Fruit fly (Drosophila melanogaster) whole organism, embryonic: Measurements from ENCODE around the gene btv.

Source experiments
- ATbp ChIP-seq: fragments of 200-800 bp; sonication (Bioruptor generic); optimal IDR thresholded peaks from 2 replicates; lab custom pipeline; 2017; ENCODE audit warnings: missing biosample characterization, mild to moderate bottlenecking, missing genetic modification characterization, missing genetic modification reagents
- Ada2b ChIP-seq: fragments of 200-800 bp; sonication (Bioruptor generic); IDR thresholded peaks from 2 replicates; pipeline ENCODE4 v1.3.6; 2022; ENCODE audit warnings: missing biosample characterization, missing genetic modification characterization
- Adf1 ChIP-seq: fragments of 200-800 bp; sonication (Bioruptor generic); IDR thresholded peaks from 2 replicates; pipeline ENCODE4 v1.3.6; 2022; ENCODE audit warnings: missing biosample characterization, missing genetic modification characterization
- CG10209 ChIP-seq: fragments of 200-800 bp; sonication (Bioruptor generic); optimal IDR thresholded peaks from 3 replicates; lab custom pipeline; 2017; ENCODE audit warnings: missing biosample characterization, mild to moderate bottlenecking, missing genetic modification characterization, missing genetic modification reagents
- CG10959 ChIP-seq: fragments of 200-800 bp; sonication (Bioruptor generic); IDR thresholded peaks from 2 replicates; pipeline ENCODE4 v1.3.6; 2022; ENCODE audit warnings: missing biosample characterization, missing genetic modification characterization
- CG13296 ChIP-seq: fragments of 200-800 bp; sonication (Bioruptor generic); optimal IDR thresholded peaks from 3 replicates; lab custom pipeline; 2018; ENCODE audit warnings: missing biosample characterization, mild to moderate bottlenecking, missing genetic modification characterization
- CG13424 ChIP-seq: fragments of 200-800 bp; sonication (Bioruptor generic); optimal IDR thresholded peaks from 2 replicates; lab custom pipeline; 2019; ENCODE audit warnings: missing biosample characterization, mild to moderate bottlenecking, missing genetic modification characterization, moderate library complexity
- CG14014 ChIP-seq: fragments of 200-800 bp; sonication (Bioruptor generic); IDR thresholded peaks from 2 replicates; pipeline ENCODE4 v1.3.6; 2022; ENCODE audit warnings: missing biosample characterization, missing genetic modification characterization
- CG16813 ChIP-seq: fragments of 200-800 bp; sonication (Bioruptor generic); IDR thresholded peaks from 3 replicates; pipeline ENCODE4 v1.3.6; 2022; ENCODE audit warnings: missing biosample characterization, missing genetic modification characterization; ENCODE audit not compliant: partially characterized antibody
- CG18476 ChIP-seq: fragments of 200-800 bp; sonication (Bioruptor generic); optimal IDR thresholded peaks from 2 replicates; lab custom pipeline; 2016; ENCODE audit warnings: missing biosample characterization, mild to moderate bottlenecking, missing genetic modification characterization
- CG2889 ChIP-seq: fragments of 200-800 bp; sonication (Bioruptor generic); IDR thresholded peaks from 3 replicates; pipeline ENCODE4 v1.3.6; 2022; ENCODE audit warnings: missing biosample characterization, missing genetic modification characterization
- CG4424 ChIP-seq: fragments of 200-800 bp; sonication (Bioruptor generic); optimal IDR thresholded peaks from 3 replicates; lab custom pipeline; 2016; ENCODE audit warnings: missing biosample characterization, missing genetic modification characterization
- CG4707 ChIP-seq: fragments of 200-800 bp; sonication (Bioruptor generic); optimal IDR thresholded peaks from 2 replicates; lab custom pipeline; 2018; ENCODE audit warnings: missing biosample characterization, mild to moderate bottlenecking, missing genetic modification characterization, moderate library complexity
- CG4854 ChIP-seq: fragments of 200-800 bp; sonication (Bioruptor generic); optimal IDR thresholded peaks from 2 replicates; lab custom pipeline; 2016; ENCODE audit warnings: missing biosample characterization, missing genetic modification characterization, inconsistent platforms
- CG5180 ChIP-seq: fragments of 200-800 bp; sonication (Bioruptor generic); optimal IDR thresholded peaks from 3 replicates; lab custom pipeline; 2017; ENCODE audit warnings: missing biosample characterization, missing genetic modification characterization, mild to moderate bottlenecking, moderate library complexity, missing genetic modification reagents
- CG6272 ChIP-seq: fragments of 200-800 bp; sonication (Bioruptor generic); IDR thresholded peaks from 2 replicates; pipeline ENCODE4 v1.3.6; 2022; ENCODE audit warnings: missing biosample characterization, missing genetic modification characterization
- CG8478 ChIP-seq: fragments of >200 bp; optimal IDR thresholded peaks from 2 replicates; lab custom pipeline; 2018
- CG9437 ChIP-seq: fragments of 200-800 bp; sonication (Bioruptor generic); optimal IDR thresholded peaks from 2 replicates; lab custom pipeline; 2018; ENCODE audit warnings: missing biosample characterization, mild to moderate bottlenecking, missing genetic modification characterization
- CTCF ChIP-seq: fragments of 200-800 bp; sonication (Bioruptor generic); optimal IDR thresholded peaks from 2 replicates; lab custom pipeline; 2017; ENCODE audit warnings: missing biosample characterization, mild to moderate bottlenecking, missing genetic modification characterization, moderate library complexity
- Fer1 ChIP-seq: fragments of 200-800 bp; sonication (Bioruptor generic); optimal IDR thresholded peaks from 2 replicates; lab custom pipeline; 2017; ENCODE audit warnings: missing biosample characterization, mild to moderate bottlenecking, missing genetic modification characterization
- HmgZ ChIP-seq: fragments of 200-800 bp; sonication (Bioruptor generic); optimal IDR thresholded peaks from 2 replicates; lab custom pipeline; 2018; ENCODE audit warnings: missing biosample characterization, mild to moderate bottlenecking, missing genetic modification characterization
- Oaz ChIP-seq: fragments of 200-800 bp; sonication (Bioruptor generic); IDR thresholded peaks from 2 replicates; pipeline ENCODE4 v1.3.6; 2022; ENCODE audit warnings: missing biosample characterization, missing genetic modification characterization
- Rfx ChIP-seq: fragments of 200-800 bp; sonication (Bioruptor generic); IDR thresholded peaks from 2 replicates; pipeline ENCODE4 v1.3.6; 2022; ENCODE audit warnings: missing biosample characterization, missing genetic modification characterization
- Sin3A ChIP-seq: fragments of >200 bp; optimal IDR thresholded peaks from 2 replicates; lab custom pipeline; 2018
- Sry-δ ChIP-seq: fragments of 200-800 bp; sonication (Bioruptor generic); optimal IDR thresholded peaks from 2 replicates; lab custom pipeline; 2016; ENCODE audit warnings: missing biosample characterization, missing genetic modification characterization
- Stat92E ChIP-seq, 3 experiments: fragments of >200 bp in 2 of 3; fragments of 200-800 bp in 1 of 3; sonication (Bioruptor generic) in 1 of 3; optimal IDR thresholded peaks; 2 replicates each; lab custom pipeline; 2017 to 2019; ENCODE audit warnings: missing biosample characterization in 3 of 3, missing genetic modification characterization in 3 of 3, mild to moderate bottlenecking in 1 of 3, moderate library complexity in 1 of 3
- Usf ChIP-seq: fragments of 200-800 bp; sonication (Bioruptor generic); optimal IDR thresholded peaks from 2 replicates; lab custom pipeline; 2017; ENCODE audit warnings: missing genotype, missing biosample characterization, missing genetic modification characterization
- ato ChIP-seq: fragments of 200-800 bp; sonication (Bioruptor generic); IDR thresholded peaks from 2 replicates; pipeline ENCODE4 v1.3.6; 2022; ENCODE audit warnings: missing biosample characterization, missing genetic modification characterization; ENCODE audit not compliant: partially characterized antibody
- chinmo ChIP-seq: fragments of 200-800 bp; sonication (Bioruptor generic); IDR thresholded peaks from 4 replicates; pipeline ENCODE4 v1.3.6; 2022; ENCODE audit warnings: missing biosample characterization, missing genetic modification characterization; ENCODE audit not compliant: partially characterized antibody
- corto ChIP-seq: fragments of 200-800 bp; sonication (Bioruptor generic); optimal IDR thresholded peaks from 2 replicates; lab custom pipeline; 2016; ENCODE audit warnings: missing biosample characterization, mild to moderate bottlenecking, missing genetic modification characterization, moderate library complexity
- dpn ChIP-seq, 2 experiments: fragments of 200-800 bp; sonication (Bioruptor generic); optimal IDR thresholded peaks; 3 replicates each; lab custom pipeline; 2016; ENCODE audit warnings: missing biosample characterization in 2 of 2, missing genetic modification characterization in 2 of 2
- eve ChIP-seq, 2 experiments: fragments of >200 bp; optimal IDR thresholded peaks; 2 replicates each; lab custom pipeline; 2017; ENCODE audit warnings: missing biosample characterization in 2 of 2, missing genetic modification characterization in 2 of 2
- h ChIP-seq: fragments of >200 bp; optimal IDR thresholded peaks from 2 replicates; lab custom pipeline; 2017
- lov ChIP-seq, 2 experiments: fragments of 200-800 bp in 1 of 2; fragments of >200 bp in 1 of 2; sonication (Bioruptor generic) in 1 of 2; IDR thresholded peaks in 1 of 2; optimal IDR thresholded peaks in 1 of 2; 2 replicates in 1 of 2; 3 replicates in 1 of 2; pipeline versions ENCODE4 v1.3.6 to Lab custom; 2017 to 2022; ENCODE audit warnings: missing biosample characterization in 1 of 2, missing genetic modification characterization in 1 of 2
- mirr ChIP-seq: fragments of 200-800 bp; sonication (Bioruptor generic); optimal IDR thresholded peaks from 3 replicates; lab custom pipeline; 2018; ENCODE audit warnings: missing biosample characterization, mild to moderate bottlenecking, missing genetic modification characterization
- nom ChIP-seq: fragments of 200-800 bp; sonication (Bioruptor generic); optimal IDR thresholded peaks from 2 replicates; lab custom pipeline; 2017; ENCODE audit warnings: missing biosample characterization, missing genetic modification characterization, mild to moderate bottlenecking, moderate library complexity, missing genetic modification reagents
- prd ChIP-seq, 3 experiments: fragments of >200 bp in 2 of 3; fragments of 200-800 bp in 1 of 3; sonication (Bioruptor generic) in 1 of 3; optimal IDR thresholded peaks in 2 of 3; IDR thresholded peaks in 1 of 3; 2 replicates in 2 of 3; 3 replicates in 1 of 3; pipeline versions ENCODE4 v1.3.6 to Lab custom; 2017 to 2022; ENCODE audit warnings: missing biosample characterization in 1 of 3, missing genetic modification characterization in 1 of 3
- pros ChIP-seq: fragments of 200-800 bp; sonication (Bioruptor generic); optimal IDR thresholded peaks from 3 replicates; lab custom pipeline; 2019; ENCODE audit warnings: missing biosample characterization, mild to moderate bottlenecking, missing genetic modification characterization, moderate library complexity
- rib ChIP-seq: fragments of 200-800 bp; sonication (Bioruptor generic); IDR thresholded peaks from 2 replicates; pipeline ENCODE4 v1.3.6; 2022; ENCODE audit warnings: missing biosample characterization, missing genetic modification characterization
- sens-2 ChIP-seq: fragments of 200-800 bp; sonication (Bioruptor generic); IDR thresholded peaks from 2 replicates; pipeline ENCODE4 v1.3.6; 2022; ENCODE audit warnings: missing biosample characterization, missing genetic modification characterization
- zen ChIP-seq: fragments of 200-800 bp; sonication (Bioruptor generic); optimal IDR thresholded peaks from 3 replicates; lab custom pipeline; 2018; ENCODE audit warnings: missing biosample characterization, mild to moderate bottlenecking, missing genetic modification characterization, moderate library complexity
- zf30C ChIP-seq: fragments of 200-800 bp; sonication (Bioruptor generic); optimal IDR thresholded peaks from 3 replicates; lab custom pipeline; 2018; ENCODE audit warnings: missing biosample characterization, mild to moderate bottlenecking, missing genetic modification characterization
- zfh1 ChIP-seq: fragments of 200-800 bp; sonication (Bioruptor generic); IDR thresholded peaks from 3 replicates; pipeline ENCODE4 v1.3.6; 2022; ENCODE audit warnings: missing biosample characterization, missing genetic modification characterization

The btv gene

DNA sequence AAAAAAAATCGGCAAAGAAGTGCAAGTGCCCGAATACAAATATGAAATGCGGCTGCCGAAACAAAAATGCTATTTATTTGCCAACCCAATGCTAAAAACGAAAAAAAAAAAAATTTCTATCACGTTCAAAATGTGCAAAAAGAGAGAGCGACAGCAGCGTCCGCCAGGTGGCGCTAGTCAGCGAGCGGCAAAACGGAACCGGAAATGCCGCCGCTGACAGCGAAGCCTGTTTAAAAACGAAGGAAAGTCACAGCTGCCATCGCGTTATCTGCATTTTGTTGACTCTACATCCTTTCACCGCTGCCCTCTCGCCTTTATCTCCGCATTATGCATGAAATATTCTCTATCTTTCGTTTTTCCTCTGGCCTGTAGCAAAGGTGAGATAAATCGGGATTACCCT is 22.1 kb downstream of the btv start (continued):
- TF ChIP-seq CG6272 (GFP tag; lab: Robert Waterston, UW) (0 out of 2 replicates have a peak, but pooled peaks have one; percentile 17), zfh1 (GFP tag; lab: Robert Waterston, UW) (0 out of 3 replicates have a peak, but pooled peaks have one; percentile 28), sens-2 (GFP tag; lab: Robert Waterston, UW) (no peak), Rfx (GFP tag; lab: Robert Waterston, UW) (no peak), CG4707 (GFP tag; lab: Kevin White, UChicago) (no peak), Sry-δ (no peak), eve (GFP tag; optimal IDR thresholded peaks at IDR 0.05; lab: Kevin White, UChicago) (no peak), h (no peak), Oaz (no peak), CG9437 (GFP tag; lab: Kevin White, UChicago) (no peak), CG10209 (GFP tag; lab: Kevin White, UChicago) (no peak), CG14014 (GFP tag; lab: Robert Waterston, UW) (no peak), corto (GFP tag; lab: Kevin White, UChicago) (no peak), lov (optimal IDR thresholded peaks at IDR 0.05; lab: Kevin White, UChicago) (no peak), lov (GFP tag; IDR thresholded peaks at IDR 0.05; lab: Robert Waterston, UW) (0 out of 3 replicates have a peak, but pooled peaks have one; percentile 57), prd (optimal IDR thresholded peaks at IDR 0.05; lab: Kevin White, UChicago) (no peak), prd (GFP tag; IDR thresholded peaks at IDR 0.05; lab: Robert Waterston, UW) (peak; percentile 36; the same call in 1 of the 3 replicates), Sin3A (no peak), CG13296 (GFP tag; lab: Kevin White, UChicago) (no peak), ato (GFP tag; lab: Robert Waterston, UW) (no peak), CG8478 (lab: Kevin White, UChicago) (no peak), Usf (GFP tag; lab: Kevin White, UChicago) (no peak), CG5180 (GFP tag; lab: Kevin White, UChicago) (no peak), CG18476 (GFP tag; lab: Kevin White, UChicago) (no peak), zf30C (GFP tag; lab: Kevin White, UChicago) (no peak), CG4854 (GFP tag; lab: Kevin White, UChicago) (no peak), nom (no peak), ATbp (GFP tag; lab: Kevin White, UChicago) (no peak), CG2889 (GFP tag; lab: Robert Waterston, UW) (0 out of 3 replicates have a peak, but pooled peaks have one; percentile 37), Fer1 (no peak), CG13424 (tag; lab: Kevin White, UChicago) (no peak), CG4424 (no peak), zen (peak; percentile 3), CG10959 (GFP tag; lab: Robert Waterston, UW) (peak; percentile 32; the same call in 1 of the 2 replicates), dpn (GFP tag; optimal IDR thresholded peaks at IDR 0.05; lab: Kevin White, UChicago) (no peak), HmgZ (tag; lab: Kevin White, UChicago) (no peak), CG16813 (GFP tag; lab: Robert Waterston, UW) (no peak), rib (GFP tag; lab: Robert Waterston, UW) (no peak), Ada2b (GFP tag; lab: Robert Waterston, UW) (no peak), Adf1 (GFP tag; lab: Robert Waterston, UW) (no peak), Stat92E (GFP tag; optimal IDR thresholded peaks at IDR 0.05; lab: Kevin White, UChicago) (no peak), mirr (no peak)

DNA sequence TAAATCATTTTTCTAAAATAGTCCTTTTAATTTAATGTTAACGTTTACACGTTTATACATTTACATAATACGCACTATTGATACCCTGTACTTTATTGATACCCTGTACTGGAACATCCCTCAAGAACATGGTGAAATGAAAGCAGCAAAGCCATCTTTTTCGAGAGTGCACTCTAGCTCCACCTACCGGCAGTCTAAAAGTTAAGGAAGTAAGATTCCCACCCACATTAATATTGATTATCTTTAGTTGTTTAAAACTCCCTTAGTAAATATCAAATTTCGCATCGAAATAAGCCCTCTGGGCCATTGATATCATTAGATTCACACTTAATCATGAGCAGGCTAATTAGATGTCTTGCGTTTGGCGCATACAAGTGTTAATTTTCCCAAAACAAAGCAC is 24.0 kb downstream of the btv start:
- peak; percentile 73 for TF ChIP-seq CTCF (GFP tag; lab: Kevin White, UChicago)
- no peak for TF ChIP-seq pros
- TF ChIP-seq chinmo (GFP tag; lab: Robert Waterston, UW), result no peak
